Fruit fly (Drosophila melanogaster) whole organism, embryonic: Measurements from ENCODE around the gene CG31103.

ENCODE experiments used
- C15 ChIP-seq: fragments of 200-800 bp; sonication (Bioruptor generic); IDR thresholded peaks from 3 replicates; pipeline ENCODE4 v1.3.6; 2022; ENCODE audit warnings: missing biosample characterization, missing genetic modification characterization
- CG11093 ChIP-seq: fragments of 200-800 bp; sonication (Bioruptor generic); IDR thresholded peaks from 3 replicates; pipeline ENCODE4 v1.3.6; 2022; ENCODE audit warnings: missing biosample characterization, missing genetic modification characterization
- CG11247 ChIP-seq: fragments of 200-800 bp; sonication (Bioruptor generic); IDR thresholded peaks from 2 replicates; pipeline ENCODE4 v1.3.6; 2022; ENCODE audit warnings: missing biosample characterization, missing genetic modification characterization
- CG11723 ChIP-seq: fragments of 200-800 bp; sonication (Bioruptor generic); optimal IDR thresholded peaks from 2 replicates; lab custom pipeline; 2017; ENCODE audit warnings: missing biosample characterization, mild to moderate bottlenecking, missing genetic modification characterization
- CG12219 ChIP-seq: fragments of 200-800 bp; sonication (Bioruptor generic); optimal IDR thresholded peaks from 3 replicates; lab custom pipeline; 2018; ENCODE audit warnings: missing biosample characterization, mild to moderate bottlenecking, missing genetic modification characterization
- CG13775 ChIP-seq: fragments of 200-800 bp; sonication (Bioruptor generic); optimal IDR thresholded peaks from 3 replicates; lab custom pipeline; 2017; ENCODE audit warnings: missing biosample characterization, mild to moderate bottlenecking, missing genetic modification characterization
- CG1832 ChIP-seq: fragments of 200-800 bp; sonication (Bioruptor generic); optimal IDR thresholded peaks from 2 replicates; lab custom pipeline; 2017; ENCODE audit warnings: missing biosample characterization, mild to moderate bottlenecking, missing genetic modification characterization, inconsistent platforms
- CG18599 ChIP-seq: fragments of 200-800 bp; sonication (Bioruptor generic); optimal IDR thresholded peaks from 3 replicates; lab custom pipeline; 2017; ENCODE audit warnings: missing biosample characterization, missing genetic modification characterization, mild to moderate bottlenecking, moderate library complexity, missing genetic modification reagents
- CG2712 ChIP-seq: fragments of 200-800 bp; optimal IDR thresholded peaks from 3 replicates; lab custom pipeline; 2019; ENCODE audit warnings: missing biosample characterization, mild to moderate bottlenecking, missing genetic modification characterization, moderate library complexity
- CG2889 ChIP-seq: fragments of 200-800 bp; sonication (Bioruptor generic); IDR thresholded peaks from 3 replicates; pipeline ENCODE4 v1.3.6; 2022; ENCODE audit warnings: missing biosample characterization, missing genetic modification characterization
- CG30020 ChIP-seq: fragments of 200-800 bp; optimal IDR thresholded peaks from 2 replicates; lab custom pipeline; 2019; ENCODE audit warnings: missing biosample characterization, mild to moderate bottlenecking, missing genetic modification characterization, moderate library complexity
- CG31388 ChIP-seq: fragments of 200-800 bp; sonication (Bioruptor generic); optimal IDR thresholded peaks from 2 replicates; lab custom pipeline; 2016; ENCODE audit warnings: missing biosample characterization, missing genetic modification characterization
- CG3838 ChIP-seq: fragments of 200-800 bp; sonication (Bioruptor generic); optimal IDR thresholded peaks from 3 replicates; lab custom pipeline; 2016; ENCODE audit warnings: missing biosample characterization, missing genetic modification characterization
- CG5953 ChIP-seq: fragments of 200-800 bp; sonication (Bioruptor generic); IDR thresholded peaks from 2 replicates; pipeline ENCODE4 v1.3.6; 2022; ENCODE audit warnings: missing biosample characterization, missing genetic modification characterization
- CG6854 ChIP-seq: fragments of 200-800 bp; sonication (Bioruptor generic); optimal IDR thresholded peaks from 3 replicates; lab custom pipeline; 2017; ENCODE audit warnings: missing biosample characterization, mild to moderate bottlenecking, missing genetic modification characterization
- CG8765 ChIP-seq: fragments of 200-800 bp; sonication (Bioruptor generic); IDR thresholded peaks from 2 replicates; pipeline ENCODE4 v1.3.6; 2022; ENCODE audit warnings: missing biosample characterization, missing genetic modification characterization
- CG8944 ChIP-seq: fragments of 200-800 bp; sonication (Bioruptor generic); optimal IDR thresholded peaks from 3 replicates; lab custom pipeline; 2016; ENCODE audit warnings: missing biosample characterization, missing genetic modification characterization
- Chrac-16 ChIP-seq: fragments of 200-800 bp; sonication (Bioruptor generic); optimal IDR thresholded peaks from 3 replicates; lab custom pipeline; 2016; ENCODE audit warnings: missing biosample characterization, missing genetic modification characterization
- Dfd ChIP-seq, 2 experiments: fragments of >200 bp; optimal IDR thresholded peaks; 2 replicates each; lab custom pipeline; 2017; ENCODE audit warnings: missing biosample characterization in 2 of 2, missing genetic modification characterization in 2 of 2
- Eip74EF ChIP-seq, 2 experiments: fragments of 200-800 bp in 1 of 2; fragments of >200 bp in 1 of 2; sonication (Bioruptor generic) in 1 of 2; optimal IDR thresholded peaks; 2 replicates each; lab custom pipeline; 2017 to 2019; ENCODE audit warnings: missing biosample characterization in 2 of 2, missing genetic modification characterization in 2 of 2, mild to moderate bottlenecking in 1 of 2, moderate library complexity in 1 of 2
- Gug ChIP-seq: fragments of 200-800 bp; sonication (Bioruptor generic); IDR thresholded peaks from 4 replicates; pipeline ENCODE4 v1.3.6; 2022; ENCODE audit warnings: missing biosample characterization, missing genetic modification characterization
- HmgD ChIP-seq: fragments of 200-800 bp; sonication (Bioruptor generic); optimal IDR thresholded peaks from 3 replicates; lab custom pipeline; 2016; ENCODE audit warnings: missing biosample characterization, missing genetic modification characterization
- Lhr ChIP-seq: fragments of 200-800 bp; sonication (Bioruptor generic); optimal IDR thresholded peaks from 3 replicates; lab custom pipeline; 2017; ENCODE audit warnings: mild to moderate bottlenecking, missing biosample characterization, missing genetic modification reagents, missing genetic modification characterization
- MESR4 ChIP-seq: fragments of 200-800 bp; sonication (Bioruptor generic); optimal IDR thresholded peaks from 2 replicates; lab custom pipeline; 2018; ENCODE audit warnings: missing biosample characterization, mild to moderate bottlenecking, missing genetic modification characterization, moderate library complexity
- Myb ChIP-seq: fragments of 200-800 bp; sonication (Bioruptor generic); optimal IDR thresholded peaks from 2 replicates; lab custom pipeline; 2016; ENCODE audit warnings: missing biosample characterization, missing genetic modification characterization
- NC2α ChIP-seq: fragments of 200-800 bp; sonication (Bioruptor generic); optimal IDR thresholded peaks from 2 replicates; lab custom pipeline; 2016; ENCODE audit warnings: missing biosample characterization, missing genetic modification characterization
- NC2β ChIP-seq: fragments of 200-800 bp; sonication (Bioruptor generic); optimal IDR thresholded peaks from 2 replicates; lab custom pipeline; 2016; ENCODE audit warnings: missing biosample characterization, missing genetic modification characterization
- Nf-YC ChIP-seq: fragments of 200-800 bp; optimal IDR thresholded peaks from 3 replicates; lab custom pipeline; 2019; ENCODE audit warnings: missing biosample characterization, mild to moderate bottlenecking, missing genetic modification characterization, moderate library complexity
- Oaz ChIP-seq: fragments of 200-800 bp; sonication (Bioruptor generic); IDR thresholded peaks from 2 replicates; pipeline ENCODE4 v1.3.6; 2022; ENCODE audit warnings: missing biosample characterization, missing genetic modification characterization
- Oli ChIP-seq: fragments of 200-800 bp; sonication (Bioruptor generic); optimal IDR thresholded peaks from 2 replicates; lab custom pipeline; 2018; ENCODE audit warnings: missing biosample characterization, mild to moderate bottlenecking, missing genetic modification characterization, moderate library complexity
- Stat92E ChIP-seq, 3 experiments: fragments of >200 bp in 2 of 3; fragments of 200-800 bp in 1 of 3; sonication (Bioruptor generic) in 1 of 3; optimal IDR thresholded peaks; 2 replicates each; lab custom pipeline; 2017 to 2019; ENCODE audit warnings: missing biosample characterization in 3 of 3, missing genetic modification characterization in 3 of 3, mild to moderate bottlenecking in 1 of 3, moderate library complexity in 1 of 3
- ab ChIP-seq: fragments of 200-800 bp; sonication (Bioruptor generic); optimal IDR thresholded peaks from 2 replicates; lab custom pipeline; 2016; ENCODE audit warnings: missing biosample characterization, missing genetic modification characterization
- aop ChIP-seq: fragments of 200-800 bp; sonication (Bioruptor generic); IDR thresholded peaks from 2 replicates; pipeline ENCODE4 v1.3.6; 2022; ENCODE audit warnings: missing biosample characterization, missing genetic modification characterization
- ash1 ChIP-seq: fragments of 200-800 bp; sonication (Bioruptor generic); optimal IDR thresholded peaks from 2 replicates; lab custom pipeline; 2018; ENCODE audit warnings: missing biosample characterization, mild to moderate bottlenecking, missing genetic modification characterization
- bab2 ChIP-seq: fragments of 200-800 bp; sonication (Bioruptor generic); optimal IDR thresholded peaks from 2 replicates; lab custom pipeline; 2016; ENCODE audit warnings: missing biosample characterization, missing genetic modification characterization
- bigmax ChIP-seq: fragments of 200-800 bp; sonication (Bioruptor generic); optimal IDR thresholded peaks from 2 replicates; lab custom pipeline; 2018; ENCODE audit warnings: missing biosample characterization, mild to moderate bottlenecking, missing genetic modification characterization
- br ChIP-seq: fragments of >200 bp; optimal IDR thresholded peaks from 2 replicates; lab custom pipeline; 2017
- cas ChIP-seq: fragments of 200-800 bp; sonication (Bioruptor generic); IDR thresholded peaks from 2 replicates; pipeline ENCODE4 v1.3.6; 2022; ENCODE audit warnings: missing biosample characterization, missing genetic modification characterization
- chif ChIP-seq, 2 experiments: fragments of 200-800 bp; sonication (Bioruptor generic); optimal IDR thresholded peaks; 3 replicates each; lab custom pipeline; 2016; ENCODE audit warnings: missing biosample characterization in 2 of 2, missing genetic modification characterization in 2 of 2
- dmrt11E ChIP-seq: fragments of 200-800 bp; sonication (Bioruptor generic); optimal IDR thresholded peaks from 3 replicates; lab custom pipeline; 2018; ENCODE audit warnings: missing biosample characterization, mild to moderate bottlenecking, missing genetic modification characterization, moderate library complexity
- fru ChIP-seq: fragments of >200 bp; optimal IDR thresholded peaks from 2 replicates; lab custom pipeline; 2017
- gt ChIP-seq: fragments of 200-800 bp; sonication (Bioruptor generic); IDR thresholded peaks from 2 replicates; pipeline ENCODE4 v1.3.6; 2022; ENCODE audit warnings: missing biosample characterization, missing genetic modification characterization
- hbn ChIP-seq: fragments of 200-800 bp; sonication (Bioruptor generic); IDR thresholded peaks from 2 replicates; pipeline ENCODE4 v1.3.6; 2022; ENCODE audit warnings: missing biosample characterization, missing genetic modification characterization; ENCODE audit not compliant: partially characterized antibody
- odd ChIP-seq: fragments of 200-800 bp; sonication (Bioruptor generic); optimal IDR thresholded peaks from 2 replicates; lab custom pipeline; 2017; ENCODE audit warnings: missing biosample characterization, mild to moderate bottlenecking, missing genetic modification characterization
- pan ChIP-seq, 4 experiments: fragments of >200 bp in 3 of 4; fragments of 200-800 bp in 1 of 4; sonication (Bioruptor generic) in 1 of 4; optimal IDR thresholded peaks in 3 of 4; IDR thresholded peaks in 1 of 4; 2 replicates each; pipeline versions ENCODE4 v1.3.6 to Lab custom; 2017 to 2022; ENCODE audit warnings: missing biosample characterization in 2 of 4, missing genetic modification characterization in 2 of 4, mixed read lengths in 1 of 4
- ranshi ChIP-seq: fragments of 200-800 bp; sonication (Bioruptor generic); IDR thresholded peaks from 2 replicates; pipeline ENCODE4 v1.3.6; 2022; ENCODE audit warnings: missing biosample characterization, missing genetic modification characterization
- rib ChIP-seq: fragments of 200-800 bp; sonication (Bioruptor generic); IDR thresholded peaks from 2 replicates; pipeline ENCODE4 v1.3.6; 2022; ENCODE audit warnings: missing biosample characterization, missing genetic modification characterization
- sna ChIP-seq: fragments of 200-800 bp; sonication (Bioruptor generic); IDR thresholded peaks from 2 replicates; pipeline ENCODE4 v1.3.6; 2022; ENCODE audit warnings: missing biosample characterization, missing genetic modification characterization; ENCODE audit not compliant: partially characterized antibody
- sr ChIP-seq: fragments of 200-800 bp; sonication (Bioruptor generic); IDR thresholded peaks from 3 replicates; pipeline ENCODE4 v1.3.6; 2022; ENCODE audit warnings: missing biosample characterization, missing genetic modification characterization
- stc ChIP-seq: fragments of 200-800 bp; sonication (Bioruptor generic); IDR thresholded peaks from 2 replicates; pipeline ENCODE4 v1.3.6; 2022; ENCODE audit warnings: missing biosample characterization, missing genetic modification characterization
- tin ChIP-seq: fragments of 200-800 bp; sonication (Bioruptor generic); optimal IDR thresholded peaks from 3 replicates; lab custom pipeline; 2016; ENCODE audit warnings: missing biosample characterization, missing genetic modification characterization

Gene CG31103

dm6 chr3R:25247379-25247869 is 28.3 kb downstream of the CG31103 start, which contains the start of the genes RpS27 and Nup37 (continued):
- TF ChIP-seq Chrac-16 = peak; percentile 91
- peak; percentile 97 for TF ChIP-seq CG6854 (GFP tag; lab: Kevin White, UChicago)
- TF ChIP-seq gt (GFP tag; lab: Robert Waterston, UW) = peak; percentile 96
- TF ChIP-seq cas (GFP tag; lab: Robert Waterston, UW) = peak; percentile 91
- TF ChIP-seq MESR4 (GFP tag; lab: Kevin White, UChicago) = peak; percentile 99
- peak; percentile 99 for TF ChIP-seq HmgD (GFP tag; lab: Kevin White, UChicago)
- TF ChIP-seq br (lab: Kevin White, UChicago) = no peak
- TF ChIP-seq NC2β (GFP tag; lab: Kevin White, UChicago) = peak; percentile 100
- TF ChIP-seq sr = peak; percentile 98
- TF ChIP-seq aop (GFP tag; lab: Robert Waterston, UW) = peak; percentile 80; the same call in 1 of the 2 replicates
- peak; percentile 89 for TF ChIP-seq CG8765 (GFP tag; lab: Robert Waterston, UW)
- TF ChIP-seq tin (GFP tag; lab: Kevin White, UChicago) = peak; percentile 98
- TF ChIP-seq Nf-YC (tag; lab: Kevin White, UChicago) = peak; percentile 88
- peak; percentile 93 for TF ChIP-seq C15 (GFP tag; lab: Robert Waterston, UW)
- peak; percentile 98 for TF ChIP-seq CG8944 (GFP tag; lab: Kevin White, UChicago)
- no peak for TF ChIP-seq fru
- TF ChIP-seq CG11247 (GFP tag; lab: Robert Waterston, UW) = peak; percentile 99
- TF ChIP-seq CG11093 (GFP tag; lab: Robert Waterston, UW) = peak; percentile 85
- TF ChIP-seq CG3838 (GFP tag; lab: Kevin White, UChicago) = peak; percentile 98
- TF ChIP-seq CG30020 (tag; lab: Kevin White, UChicago) = peak; percentile 82
- peak; percentile 92 for TF ChIP-seq Oaz (GFP tag; lab: Robert Waterston, UW)
- TF ChIP-seq rib (GFP tag; lab: Robert Waterston, UW) = peak; percentile 91
- TF ChIP-seq CG11723 = peak; percentile 99
- peak; percentile 94 for TF ChIP-seq ab
- TF ChIP-seq Gug (GFP tag; lab: Robert Waterston, UW) = peak; percentile 92
- no peak for TF ChIP-seq hbn (GFP tag; lab: Robert Waterston, UW)
- TF ChIP-seq bab2 (GFP tag; lab: Kevin White, UChicago) = peak; percentile 97
- TF ChIP-seq CG5953 (GFP tag; lab: Robert Waterston, UW) = peak; percentile 96
- peak; percentile 94 for TF ChIP-seq CG2712 (tag; lab: Kevin White, UChicago)
- TF ChIP-seq bigmax = peak; percentile 86
- peak; percentile 94 for TF ChIP-seq Myb (GFP tag; lab: Kevin White, UChicago)
- TF ChIP-seq Lhr (GFP tag; lab: Kevin White, UChicago) = peak; percentile 97
- peak; percentile 93 for TF ChIP-seq stc (GFP tag; lab: Robert Waterston, UW)
- peak; percentile 96 to 98 for TF ChIP-seq chif (GFP tag; optimal IDR thresholded peaks at IDR 0.05; lab: Kevin White, UChicago)
- TF ChIP-seq Oli (tag; lab: Kevin White, UChicago) = peak; percentile 94
- TF ChIP-seq CG13775 (GFP tag; lab: Kevin White, UChicago) = peak; percentile 99
- no peak for TF ChIP-seq Dfd (GFP tag; optimal IDR thresholded peaks at IDR 0.05; lab: Kevin White, UChicago)
- peak in 1 of 3 experiments; percentile 82 for TF ChIP-seq Stat92E (GFP tag; optimal IDR thresholded peaks at IDR 0.05; lab: Kevin White, UChicago)
- TF ChIP-seq Eip74EF (GFP tag; optimal IDR thresholded peaks at IDR 0.05; lab: Kevin White, UChicago) = peak in 1 of 2 experiments; percentile 93
- TF ChIP-seq CG18599 (GFP tag; lab: Kevin White, UChicago) = peak; percentile 98
- TF ChIP-seq CG2889 (GFP tag; lab: Robert Waterston, UW) = peak; percentile 94
- peak; percentile 98 for TF ChIP-seq NC2α (GFP tag; lab: Kevin White, UChicago)
- TF ChIP-seq CG31388 (GFP tag; lab: Kevin White, UChicago) = peak; percentile 94
- TF ChIP-seq odd = peak; percentile 99
- no peak for TF ChIP-seq sna
- TF ChIP-seq CG1832 (GFP tag; lab: Kevin White, UChicago) = no peak
- no peak for TF ChIP-seq pan (optimal IDR thresholded peaks at IDR 0.05; lab: Kevin White, UChicago)
- peak in 1 of 2 experiments; percentile 97 for TF ChIP-seq pan (GFP tag; optimal IDR thresholded peaks at IDR 0.05 in 1 of 2, IDR thresholded peaks at IDR 0.05 in 1 of 2)
- peak; percentile 95 for TF ChIP-seq CG12219 (GFP tag; lab: Kevin White, UChicago)
- TF ChIP-seq ranshi (GFP tag; lab: Robert Waterston, UW) = peak; percentile 96
- TF ChIP-seq ash1 (GFP tag; lab: Kevin White, UChicago) = peak; percentile 99
- peak; percentile 94 for TF ChIP-seq dmrt11E (tag; lab: Kevin White, UChicago)
